Worm (Caenorhabditis elegans) whole organism, young adult: ENCODE measurements around the gene cutl-28.
A peak's percentile ranks its signal among the peaks of the same experiment; 100 is the strongest.

Experiments used
- B0019.2 ChIP-seq: fragments of 200-800 bp; sonication (Bioruptor generic); conservative IDR thresholded peaks from 2 replicates; pipeline ENCODE4 v1.3.6; 2022; ENCODE audit warnings: missing genetic modification reagents, missing genetic modification characterization, missing compliant biosample characterization
- B0336.3 ChIP-seq: fragments of 200-800 bp; sonication (Bioruptor generic); IDR thresholded peaks from 2 replicates; pipeline ENCODE4 v1.3.6; 2022; ENCODE audit warnings: missing genetic modification characterization, missing compliant biosample characterization
- C17E4.6 ChIP-seq: fragments of 200-800 bp; sonication (Bioruptor generic); IDR thresholded peaks from 2 replicates; pipeline ENCODE4 v1.3.6; 2022; ENCODE audit warnings: missing genetic modification reagents, missing genetic modification characterization, missing compliant biosample characterization
- D2030.7 ChIP-seq: fragments of 200-800 bp; sonication (Bioruptor generic); IDR thresholded peaks from 2 replicates; pipeline ENCODE4 v1.3.6; 2022; ENCODE audit warnings: missing genetic modification reagents, missing genetic modification characterization, missing compliant biosample characterization
- F49E8.2 ChIP-seq: sonication (generic microtip); optimal IDR thresholded peaks from 3 replicates; lab custom pipeline; 2017; ENCODE audit warnings: missing genetic modification characterization, mild to moderate bottlenecking, missing compliant biosample characterization, antibody characterized with exemption, moderate library complexity; ENCODE audit not compliant: insufficient read depth
- F52B5.7 ChIP-seq: sonication (generic microtip); optimal IDR thresholded peaks from 2 replicates; lab custom pipeline; 2016; ENCODE audit warnings: mild to moderate bottlenecking, missing genetic modification characterization, missing compliant biosample characterization
- Y95B8A.8 ChIP-seq: fragments of 200-800 bp; sonication (Bioruptor generic); IDR thresholded peaks from 2 replicates; pipeline ENCODE4 v1.3.6; 2022; ENCODE audit warnings: missing genetic modification reagents, missing genetic modification characterization, missing compliant biosample characterization
- akir-1 ChIP-seq: fragments of 200-800 bp; sonication (Bioruptor generic); optimal IDR thresholded peaks from 2 replicates; lab custom pipeline; 2018; ENCODE audit warnings: mild to moderate bottlenecking, missing genetic modification characterization, moderate library complexity, missing compliant biosample characterization
- aptf-3 ChIP-seq: fragments of 200-800 bp; sonication (Bioruptor generic); IDR thresholded peaks from 2 replicates; pipeline ENCODE4 v1.3.6; 2022; ENCODE audit warnings: missing genetic modification characterization, missing compliant biosample characterization
- athp-1 ChIP-seq: sonication (generic microtip); optimal IDR thresholded peaks from 2 replicates; lab custom pipeline; 2017; ENCODE audit warnings: mild to moderate bottlenecking, missing genetic modification characterization, missing compliant biosample characterization
- cebp-1 ChIP-seq, 2 experiments: fragments of 200-800 bp in 1 of 2; sonication (Bioruptor generic) in 1 of 2; sonication (generic microtip) in 1 of 2; IDR thresholded peaks in 1 of 2; optimal IDR thresholded peaks in 1 of 2; 2 replicates each; pipeline versions ENCODE4 v1.3.6 to Lab custom; 2017 to 2022; ENCODE audit warnings: missing compliant biosample characterization in 2 of 2, missing genetic modification characterization in 2 of 2, mild to moderate bottlenecking in 1 of 2, missing genetic modification reagents in 1 of 2, moderate library complexity in 1 of 2
- cebp-2 ChIP-seq: fragments of 200-800 bp; sonication (Bioruptor generic); IDR thresholded peaks from 2 replicates; pipeline ENCODE4 v1.3.6; 2022; ENCODE audit warnings: missing genetic modification characterization, missing compliant biosample characterization
- ceh-100 ChIP-seq: fragments of 200-800 bp; sonication (Bioruptor generic); IDR thresholded peaks from 2 replicates; pipeline ENCODE4 v1.3.6; 2022; ENCODE audit warnings: missing genetic modification reagents, missing genetic modification characterization, missing compliant biosample characterization
- ceh-40 ChIP-seq: fragments of 200-800 bp; sonication (Bioruptor generic); IDR thresholded peaks from 2 replicates; pipeline ENCODE4 v1.3.6; 2022; ENCODE audit warnings: missing genetic modification characterization, missing compliant biosample characterization
- ceh-91 ChIP-seq: fragments of 200-800 bp; sonication (Bioruptor generic); IDR thresholded peaks from 2 replicates; pipeline ENCODE4 v1.3.6; 2022; ENCODE audit warnings: missing genetic modification reagents, missing genetic modification characterization, missing compliant biosample characterization
- dox-1 ChIP-seq: fragments of 200-800 bp; sonication (Bioruptor generic); IDR thresholded peaks from 2 replicates; pipeline ENCODE4 v1.3.6; 2022; ENCODE audit warnings: missing genetic modification reagents, missing genetic modification characterization, missing compliant biosample characterization
- egl-18 ChIP-seq: fragments of 200-800 bp; sonication (Bioruptor generic); IDR thresholded peaks from 2 replicates; pipeline ENCODE4 v1.3.6; 2022; ENCODE audit warnings: missing genetic modification reagents, missing genetic modification characterization, missing compliant biosample characterization
- egrh-3 ChIP-seq: fragments of 200-800 bp; sonication (Bioruptor generic); IDR thresholded peaks from 2 replicates; pipeline ENCODE4 v1.3.6; 2022; ENCODE audit warnings: missing genetic modification reagents, missing genetic modification characterization, missing compliant biosample characterization
- ekl-4 ChIP-seq: fragments of 200-800 bp; sonication (Bioruptor generic); IDR thresholded peaks from 2 replicates; pipeline ENCODE4 v1.3.6; 2022; ENCODE audit warnings: missing genetic modification reagents, missing genetic modification characterization, missing compliant biosample characterization
- ets-4 ChIP-seq: fragments of 200-800 bp; sonication (Bioruptor generic); optimal IDR thresholded peaks from 2 replicates; lab custom pipeline; 2018; ENCODE audit warnings: mild to moderate bottlenecking, missing genetic modification characterization, missing compliant biosample characterization
- fkh-3 ChIP-seq: sonication (generic microtip); optimal IDR thresholded peaks from 2 replicates; lab custom pipeline; 2016; ENCODE audit warnings: mild to moderate bottlenecking, missing genetic modification characterization, missing compliant biosample characterization
- him-1 ChIP-seq: sonication (generic microtip); optimal IDR thresholded peaks from 2 replicates; lab custom pipeline; 2016; ENCODE audit warnings: missing genotype, missing genetic modification reagents, missing genetic modification characterization, missing compliant biosample characterization
- hlh-12 ChIP-seq: sonication (generic microtip); optimal IDR thresholded peaks from 2 replicates; lab custom pipeline; 2016; ENCODE audit warnings: missing genetic modification characterization, missing compliant biosample characterization
- hmg-1.2 ChIP-seq: fragments of 200-800 bp; sonication (Bioruptor generic); IDR thresholded peaks from 2 replicates; pipeline ENCODE4 v1.3.6; 2022; ENCODE audit warnings: missing genetic modification reagents, missing genetic modification characterization, missing compliant biosample characterization
- hmg-20 ChIP-seq: fragments of 200-800 bp; sonication (Bioruptor generic); IDR thresholded peaks from 2 replicates; pipeline ENCODE4 v1.3.6; 2022; ENCODE audit warnings: missing genetic modification reagents, missing genetic modification characterization, missing compliant biosample characterization
- hrde-1 ChIP-seq: sonication (generic microtip); optimal IDR thresholded peaks from 2 replicates; lab custom pipeline; 2016; ENCODE audit warnings: missing genetic modification characterization, mild to moderate bottlenecking, missing compliant biosample characterization, moderate library complexity, missing genotype, missing genetic modification reagents, borderline replicate concordance
- hsf-1 ChIP-seq: fragments of 200-800 bp; sonication (Bioruptor generic); IDR thresholded peaks from 2 replicates; pipeline ENCODE4 v1.3.6; 2022; ENCODE audit warnings: missing genetic modification reagents, missing genetic modification characterization, missing compliant biosample characterization
- let-526 ChIP-seq: fragments of 200-800 bp; sonication (Bioruptor generic); IDR thresholded peaks from 2 replicates; pipeline ENCODE4 v1.3.6; 2022; ENCODE audit warnings: missing genetic modification reagents, missing genetic modification characterization, missing compliant biosample characterization
- let-607 ChIP-seq, 2 experiments: fragments of 200-800 bp in 1 of 2; sonication (Bioruptor generic) in 1 of 2; sonication (generic microtip) in 1 of 2; optimal IDR thresholded peaks; 2 replicates each; lab custom pipeline; 2016 to 2018; ENCODE audit warnings: mild to moderate bottlenecking in 2 of 2, missing compliant biosample characterization in 2 of 2, missing genetic modification characterization in 2 of 2, moderate library complexity in 2 of 2, missing genotype in 1 of 2
- lin-26 ChIP-seq: fragments of 200-800 bp; sonication (Bioruptor generic); IDR thresholded peaks from 2 replicates; pipeline ENCODE4 v1.3.6; 2022; ENCODE audit warnings: missing genetic modification reagents, missing genetic modification characterization, missing compliant biosample characterization
- lin-35 ChIP-seq, 3 experiments: fragments of 150-350 bp in 2 of 3; sonication (generic microtip) in 1 of 3; optimal IDR thresholded peaks; 2 replicates each; lab custom pipeline; 2014 to 2018; ENCODE audit warnings: missing biosample characterization in 3 of 3, missing genetic modification characterization in 3 of 3, missing genetic modification reagents in 3 of 3
- lin-54 ChIP-seq: fragments of 200-800 bp; sonication (Bioruptor generic); optimal IDR thresholded peaks from 2 replicates; lab custom pipeline; 2018; ENCODE audit warnings: mild to moderate bottlenecking, missing genetic modification characterization, missing compliant biosample characterization
- madf-3 ChIP-seq: fragments of 200-800 bp; sonication (Bioruptor generic); IDR thresholded peaks from 2 replicates; pipeline ENCODE4 v1.3.6; 2022; ENCODE audit warnings: missing genetic modification reagents, missing genetic modification characterization, missing compliant biosample characterization
- madf-6 ChIP-seq: fragments of 200-800 bp; sonication (Bioruptor generic); IDR thresholded peaks from 2 replicates; pipeline ENCODE4 v1.3.6; 2022; ENCODE audit warnings: missing genetic modification reagents, missing genetic modification characterization, missing compliant biosample characterization
- nfya-2 ChIP-seq: fragments of 200-800 bp; sonication (Bioruptor generic); IDR thresholded peaks from 2 replicates; pipeline ENCODE4 v1.3.6; 2022; ENCODE audit warnings: missing genetic modification reagents, missing genetic modification characterization, missing compliant biosample characterization
- nhr-27 ChIP-seq: fragments of 200-800 bp; sonication (Bioruptor generic); optimal IDR thresholded peaks from 2 replicates; lab custom pipeline; 2018; ENCODE audit warnings: mild to moderate bottlenecking, missing genetic modification characterization, moderate library complexity, missing compliant biosample characterization
- nhr-80 ChIP-seq: sonication (generic microtip); optimal IDR thresholded peaks from 2 replicates; lab custom pipeline; 2016; ENCODE audit warnings: missing genetic modification characterization, missing compliant biosample characterization
- pha-4 ChIP-seq: fragments of 150-350 bp; sonication (generic microtip); optimal IDR thresholded peaks from 2 replicates; lab custom pipeline; 2014; ENCODE audit warnings: missing biosample characterization, missing genetic modification reagents, missing genetic modification characterization
- rcor-1 ChIP-seq: fragments of 200-800 bp; sonication (Bioruptor generic); IDR thresholded peaks from 2 replicates; pipeline ENCODE4 v1.3.6; 2022; ENCODE audit warnings: missing genetic modification reagents, missing genetic modification characterization, missing compliant biosample characterization
- repo-1 ChIP-seq: sonication (generic microtip); optimal IDR thresholded peaks from 2 replicates; lab custom pipeline; 2017; ENCODE audit warnings: mild to moderate bottlenecking, missing genetic modification characterization, missing compliant biosample characterization
- snpc-1.1 ChIP-seq: sonication (generic microtip); optimal IDR thresholded peaks from 2 replicates; lab custom pipeline; 2017; ENCODE audit warnings: missing genetic modification characterization, mild to moderate bottlenecking, missing compliant biosample characterization, antibody characterized with exemption, moderate library complexity, missing genotype, missing genetic modification reagents; ENCODE audit not compliant: insufficient read depth
- somi-1 ChIP-seq: fragments of 200-800 bp; sonication (Bioruptor generic); optimal IDR thresholded peaks from 2 replicates; lab custom pipeline; 2018; ENCODE audit warnings: mild to moderate bottlenecking, missing genetic modification characterization, missing compliant biosample characterization
- tlf-1 ChIP-seq: fragments of 200-800 bp; sonication (Bioruptor generic); optimal IDR thresholded peaks from 2 replicates; lab custom pipeline; 2018; ENCODE audit warnings: mild to moderate bottlenecking, missing genetic modification characterization, missing compliant biosample characterization
- unc-130 ChIP-seq: sonication (generic microtip); optimal IDR thresholded peaks from 2 replicates; lab custom pipeline; 2016; ENCODE audit warnings: missing genetic modification reagents, missing genetic modification characterization, missing compliant biosample characterization
- zfh-2 ChIP-seq: fragments of 200-800 bp; sonication (Bioruptor generic); conservative IDR thresholded peaks from 2 replicates; pipeline ENCODE4 v1.3.6; 2022; ENCODE audit warnings: missing genetic modification reagents, missing genetic modification characterization, missing compliant biosample characterization
- zim-3 ChIP-seq: sonication (generic microtip); optimal IDR thresholded peaks from 2 replicates; lab custom pipeline; 2017; ENCODE audit warnings: mild to moderate bottlenecking, missing genetic modification characterization, moderate library complexity, missing compliant biosample characterization

Gene cutl-28

DNA sequence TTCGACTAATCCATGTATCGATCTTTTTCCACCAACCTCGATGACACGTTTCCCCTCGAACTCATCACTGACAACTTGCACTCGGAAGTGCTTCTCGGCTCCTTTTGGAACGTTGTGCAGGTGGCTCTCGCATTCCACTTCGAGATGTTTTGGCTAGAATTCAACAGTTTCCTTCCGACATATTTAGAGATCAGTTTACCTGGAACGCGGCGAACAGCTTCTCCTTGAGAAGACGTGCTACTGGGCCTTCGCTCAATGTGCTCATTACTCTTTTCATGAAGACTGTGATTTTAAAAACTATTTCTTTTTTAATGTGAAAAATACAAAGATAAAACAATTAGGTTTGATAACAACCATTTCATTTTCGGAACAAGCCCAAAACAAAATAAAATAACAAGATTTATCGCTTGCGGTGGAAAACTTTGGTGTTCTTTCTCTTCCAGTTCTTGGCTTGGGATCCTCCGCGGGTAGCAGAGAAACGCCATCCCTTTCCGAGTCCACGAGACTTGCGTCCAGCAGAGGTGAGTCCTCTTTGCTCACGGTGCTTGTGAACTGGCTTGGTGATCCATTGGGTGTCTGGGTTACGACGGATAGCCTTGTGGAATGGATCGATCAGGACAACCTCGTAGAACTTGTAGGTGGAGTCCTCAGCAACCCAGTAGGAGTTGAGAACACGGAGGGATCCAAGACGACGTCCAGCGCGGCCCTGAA lies 31.0 kb upstream of the cutl-28 start, which contains the start of gene K11H12.1:
Gene K11H12.1 (minus strand): TSS at position 284 of the 711 bp plus-strand sequence.
- TF ChIP-seq snpc-1.1 (tag; lab: Kevin White, UChicago) = peak; percentile 54
- no peak for TF ChIP-seq ets-4
- no peak for TF ChIP-seq somi-1 (GFP tag; lab: Kevin White, UChicago)
- no peak for TF ChIP-seq aptf-3 (GFP tag; lab: Robert Waterston, UW)
- no peak for TF ChIP-seq B0019.2 (GFP tag; lab: Robert Waterston, UW)
- TF ChIP-seq ceh-40 = 0 out of 2 replicates have a peak, but pooled peaks have one; percentile 44
- peak; percentile 65 for TF ChIP-seq lin-54 (GFP tag; lab: Kevin White, UChicago)
- peak; percentile 82 for TF ChIP-seq F49E8.2 (tag; lab: Kevin White, UChicago)
- peak; percentile 60 for TF ChIP-seq zfh-2
- TF ChIP-seq athp-1 (tag; lab: Kevin White, UChicago) = peak; percentile 47
- TF ChIP-seq egl-18 (GFP tag; lab: Robert Waterston, UW) = 0 out of 2 replicates have a peak, but pooled peaks have one; percentile 3
- TF ChIP-seq pha-4 (tag; lab: Kevin White, UChicago) = no peak
- TF ChIP-seq C17E4.6 (GFP tag; lab: Robert Waterston, UW) = peak; percentile 68; the same call in 1 of the 2 replicates
- TF ChIP-seq nfya-2 = peak; percentile 80; the same call in 1 of the 2 replicates
- peak; percentile 25; the same call in 1 of the 2 replicates for TF ChIP-seq lin-26 (GFP tag; lab: Robert Waterston, UW)
- peak; percentile 58 for TF ChIP-seq repo-1 (tag; lab: Kevin White, UChicago)
- TF ChIP-seq hrde-1 = peak; percentile 48
- TF ChIP-seq F52B5.7 (tag; lab: Kevin White, UChicago) = peak; percentile 11
- TF ChIP-seq madf-3 (GFP tag; lab: Robert Waterston, UW) = peak; percentile 92
- TF ChIP-seq Y95B8A.8 (GFP tag; lab: Robert Waterston, UW) = 0 out of 2 replicates have a peak, but pooled peaks have one; percentile 10
- TF ChIP-seq cebp-1 (GFP tag; IDR thresholded peaks at IDR 0.05; lab: Robert Waterston, UW) = no peak
- peak; percentile 14 for TF ChIP-seq cebp-1 (tag; optimal IDR thresholded peaks at IDR 0.05; lab: Kevin White, UChicago)
- no peak for TF ChIP-seq let-607 (tag; optimal IDR thresholded peaks at IDR 0.05; lab: Kevin White, UChicago)
- no peak for TF ChIP-seq akir-1 (GFP tag; lab: Kevin White, UChicago)
- no peak for TF ChIP-seq nhr-27 (tag; lab: Kevin White, UChicago)
- peak; percentile 53 for TF ChIP-seq tlf-1
- TF ChIP-seq rcor-1 = peak; percentile 48; the same call in 1 of the 2 replicates
- no peak for TF ChIP-seq egrh-3 (GFP tag; lab: Robert Waterston, UW)
- TF ChIP-seq nhr-80 (tag; lab: Kevin White, UChicago) = no peak
- no peak for TF ChIP-seq hlh-12 (tag; lab: Kevin White, UChicago)
- 0 out of 2 replicates have a peak, but pooled peaks have one; percentile 82 for TF ChIP-seq cebp-2 (GFP tag; lab: Robert Waterston, UW)
- TF ChIP-seq dox-1 = peak; percentile 34; the same call in 1 of the 2 replicates
- TF ChIP-seq hmg-20 (GFP tag; lab: Robert Waterston, UW) = peak; percentile 58; the same call in 1 of the 2 replicates
- TF ChIP-seq fkh-3 (tag; lab: Kevin White, UChicago) = no peak
- TF ChIP-seq madf-6 (GFP tag; lab: Robert Waterston, UW) = peak; percentile 78
- TF ChIP-seq ceh-100 (GFP tag; lab: Robert Waterston, UW) = peak; percentile 58
- peak; percentile 90 for TF ChIP-seq B0336.3 (GFP tag; lab: Robert Waterston, UW)
- no peak for TF ChIP-seq ceh-91 (GFP tag; lab: Robert Waterston, UW)
- TF ChIP-seq unc-130 (GFP tag; lab: Kevin White, UChicago) = peak; percentile 26
- no peak; the same call in 1 of the 2 replicates for TF ChIP-seq hmg-1.2 (GFP tag; lab: Robert Waterston, UW)
- peak; percentile 48 for TF ChIP-seq zim-3
- TF ChIP-seq ekl-4 (GFP tag; lab: Robert Waterston, UW) = peak; percentile 92
- no peak for TF ChIP-seq let-526 (GFP tag; lab: Robert Waterston, UW)
- peak; percentile 42; the same call in 1 of the 2 replicates for TF ChIP-seq D2030.7 (GFP tag; lab: Robert Waterston, UW)
- peak; percentile 47 for TF ChIP-seq him-1 (tag; lab: Kevin White, UChicago)
- peak in 1 of 3 experiments; percentile 23 for TF ChIP-seq lin-35 (GFP tag; optimal IDR thresholded peaks at IDR 0.05; lab: Kevin White, UChicago)
- peak; percentile 78 for TF ChIP-seq hsf-1
